Worm (Caenorhabditis elegans): Measurements from ENCODE around the gene gst-11.

ce11 chrX:3611740-3612139 is 21.8 kb downstream of the gst-11 start:
- TF ChIP-seq snpc-4 (tag; optimal IDR thresholded peaks at IDR 0.05) (no peak), ces-1 (GFP tag; optimal IDR thresholded peaks at IDR 0.05) (no peak), M03D4.4 (tag; optimal IDR thresholded peaks at IDR 0.05) (no peak), ztf-11 (tag; optimal IDR thresholded peaks at IDR 0.05) (no peak), elt-1 (tag; optimal IDR thresholded peaks at IDR 0.05; ENCODE audit: borderline replicate concordance, insufficient read depth) (no peak), nhr-12 (tag; optimal IDR thresholded peaks at IDR 0.05) (no peak), tbx-8 (GFP tag; optimal IDR thresholded peaks at IDR 0.05) (no peak)

Data from whole organism, mixed stage, embryonic.